Fruit fly (Drosophila melanogaster) whole organism, embryonic: ENCODE results near the gene Usp5.

Source experiments
- Awh ChIP-seq: fragments of 200-800 bp; sonication (Bioruptor generic); IDR thresholded peaks from 2 replicates; pipeline ENCODE4, ENCODE4 v1.3.6; 2022; ENCODE audit warnings: missing biosample characterization, missing genetic modification characterization
- CG10366 ChIP-seq: fragments of 200-800 bp; sonication (Bioruptor generic); IDR thresholded peaks from 2 replicates; pipeline ENCODE4 v1.3.6; 2022; ENCODE audit warnings: missing biosample characterization, missing genetic modification characterization
- CG10543 ChIP-seq: fragments of 200-800 bp; sonication (Bioruptor generic); optimal IDR thresholded peaks from 3 replicates; lab custom pipeline; 2017; ENCODE audit warnings: missing biosample characterization, mild to moderate bottlenecking, missing genetic modification characterization, moderate library complexity
- CG10959 ChIP-seq: fragments of 200-800 bp; sonication (Bioruptor generic); IDR thresholded peaks from 2 replicates; pipeline ENCODE4 v1.3.6; 2022; ENCODE audit warnings: missing biosample characterization, missing genetic modification characterization
- CG11247 ChIP-seq: fragments of 200-800 bp; sonication (Bioruptor generic); IDR thresholded peaks from 2 replicates; pipeline ENCODE4 v1.3.6; 2022; ENCODE audit warnings: missing biosample characterization, missing genetic modification characterization
- CG11723 ChIP-seq: fragments of 200-800 bp; sonication (Bioruptor generic); optimal IDR thresholded peaks from 2 replicates; lab custom pipeline; 2017; ENCODE audit warnings: missing biosample characterization, mild to moderate bottlenecking, missing genetic modification characterization
- CG14441 ChIP-seq: fragments of 200-800 bp; sonication (Bioruptor generic); IDR thresholded peaks from 2 replicates; pipeline ENCODE4 v1.3.6; 2022; ENCODE audit warnings: missing biosample characterization, missing genetic modification characterization
- CG15073 ChIP-seq: fragments of 200-800 bp; sonication (Bioruptor generic); optimal IDR thresholded peaks from 2 replicates; lab custom pipeline; 2016; ENCODE audit warnings: missing biosample characterization, missing genetic modification characterization
- CG1602 ChIP-seq: fragments of 200-800 bp; sonication (Bioruptor generic); optimal IDR thresholded peaks from 3 replicates; lab custom pipeline; 2016; ENCODE audit warnings: missing biosample characterization, missing genetic modification characterization
- CG16813 ChIP-seq: fragments of 200-800 bp; sonication (Bioruptor generic); IDR thresholded peaks from 3 replicates; pipeline ENCODE4 v1.3.6; 2022; ENCODE audit warnings: missing biosample characterization, missing genetic modification characterization; ENCODE audit not compliant: partially characterized antibody
- CG17328 ChIP-seq: fragments of 200-800 bp; sonication (Bioruptor generic); IDR thresholded peaks from 2 replicates; pipeline ENCODE4 v1.3.6; 2022; ENCODE audit warnings: missing biosample characterization, missing genetic modification characterization
- CG17612 ChIP-seq: fragments of 200-800 bp; sonication (Bioruptor generic); IDR thresholded peaks from 2 replicates; pipeline ENCODE4 v1.3.6; 2022; ENCODE audit warnings: missing biosample characterization, missing genetic modification characterization
- CG2116 ChIP-seq: fragments of 200-800 bp; sonication (Bioruptor generic); optimal IDR thresholded peaks from 3 replicates; lab custom pipeline; 2018; ENCODE audit warnings: missing biosample characterization, mild to moderate bottlenecking, missing genetic modification characterization
- CG2712 ChIP-seq: fragments of 200-800 bp; optimal IDR thresholded peaks from 3 replicates; lab custom pipeline; 2019; ENCODE audit warnings: missing biosample characterization, mild to moderate bottlenecking, missing genetic modification characterization, moderate library complexity
- CG2875 ChIP-seq: fragments of 200-800 bp; sonication (Bioruptor generic); optimal IDR thresholded peaks from 2 replicates; lab custom pipeline; 2017; ENCODE audit warnings: missing biosample characterization, mild to moderate bottlenecking, missing genetic modification characterization, missing genetic modification reagents
- CG3281 ChIP-seq: fragments of 200-800 bp; sonication (Bioruptor generic); optimal IDR thresholded peaks from 3 replicates; lab custom pipeline; 2017; ENCODE audit warnings: missing biosample characterization, mild to moderate bottlenecking, missing genetic modification characterization
- CG3847 ChIP-seq: fragments of 200-800 bp; sonication (Bioruptor generic); IDR thresholded peaks from 2 replicates; pipeline ENCODE4 v1.3.6; 2022; ENCODE audit warnings: missing biosample characterization, missing genetic modification characterization
- CG42726 ChIP-seq: fragments of 200-800 bp; sonication (Bioruptor generic); IDR thresholded peaks from 2 replicates; pipeline ENCODE4 v1.3.6; 2022; ENCODE audit warnings: missing biosample characterization, missing genetic modification characterization; ENCODE audit not compliant: partially characterized antibody
- CG7786 ChIP-seq: fragments of 200-800 bp; sonication (Bioruptor generic); optimal IDR thresholded peaks from 2 replicates; lab custom pipeline; 2016; ENCODE audit warnings: missing biosample characterization, missing genetic modification characterization
- CG8089 ChIP-seq: fragments of 200-800 bp; sonication (Bioruptor generic); optimal IDR thresholded peaks from 3 replicates; lab custom pipeline; 2016; ENCODE audit warnings: missing biosample characterization, missing genetic modification characterization
- CG8388 ChIP-seq: fragments of 200-800 bp; sonication (Bioruptor generic); optimal IDR thresholded peaks from 2 replicates; lab custom pipeline; 2019; ENCODE audit warnings: missing biosample characterization, mild to moderate bottlenecking, missing genetic modification characterization, moderate library complexity
- CG8478 ChIP-seq: fragments of >200 bp; optimal IDR thresholded peaks from 2 replicates; lab custom pipeline; 2018
- Chrac-16 ChIP-seq: fragments of 200-800 bp; sonication (Bioruptor generic); optimal IDR thresholded peaks from 3 replicates; lab custom pipeline; 2016; ENCODE audit warnings: missing biosample characterization, missing genetic modification characterization
- Gug ChIP-seq: fragments of 200-800 bp; sonication (Bioruptor generic); IDR thresholded peaks from 4 replicates; pipeline ENCODE4 v1.3.6; 2022; ENCODE audit warnings: missing biosample characterization, missing genetic modification characterization
- Lhr ChIP-seq: fragments of 200-800 bp; sonication (Bioruptor generic); optimal IDR thresholded peaks from 3 replicates; lab custom pipeline; 2017; ENCODE audit warnings: mild to moderate bottlenecking, missing biosample characterization, missing genetic modification reagents, missing genetic modification characterization
- Mad ChIP-seq: fragments of 200-800 bp; sonication (Bioruptor generic); optimal IDR thresholded peaks from 2 replicates; lab custom pipeline; 2016; ENCODE audit warnings: missing biosample characterization, missing genetic modification characterization
- NC2β ChIP-seq: fragments of 200-800 bp; sonication (Bioruptor generic); optimal IDR thresholded peaks from 2 replicates; lab custom pipeline; 2016; ENCODE audit warnings: missing biosample characterization, missing genetic modification characterization
- NK7.1 ChIP-seq: fragments of 200-800 bp; sonication (Bioruptor generic); optimal IDR thresholded peaks from 3 replicates; lab custom pipeline; 2016; ENCODE audit warnings: missing biosample characterization, missing genetic modification characterization
- Scr ChIP-seq: fragments of 200-800 bp; sonication (Bioruptor generic); IDR thresholded peaks from 2 replicates; pipeline ENCODE4 v1.3.6; 2022; ENCODE audit warnings: missing biosample characterization, missing genetic modification characterization; ENCODE audit not compliant: partially characterized antibody
- TFAM ChIP-seq: fragments of 200-800 bp; sonication (Bioruptor generic); optimal IDR thresholded peaks from 2 replicates; lab custom pipeline; 2017; ENCODE audit warnings: missing biosample characterization, missing genetic modification characterization, inconsistent platforms
- YL-1 ChIP-seq: fragments of 200-800 bp; sonication (Bioruptor generic); optimal IDR thresholded peaks from 3 replicates; lab custom pipeline; 2017; ENCODE audit warnings: missing biosample characterization, mild to moderate bottlenecking, missing genetic modification characterization
- ato ChIP-seq: fragments of 200-800 bp; sonication (Bioruptor generic); IDR thresholded peaks from 2 replicates; pipeline ENCODE4 v1.3.6; 2022; ENCODE audit warnings: missing biosample characterization, missing genetic modification characterization; ENCODE audit not compliant: partially characterized antibody
- caup ChIP-seq: fragments of 200-800 bp; sonication (Bioruptor generic); optimal IDR thresholded peaks from 3 replicates; lab custom pipeline; 2017; ENCODE audit warnings: missing biosample characterization, mild to moderate bottlenecking, missing genetic modification characterization, moderate library complexity; ENCODE audit not compliant: severe bottlenecking
- chinmo ChIP-seq: fragments of 200-800 bp; sonication (Bioruptor generic); IDR thresholded peaks from 4 replicates; pipeline ENCODE4 v1.3.6; 2022; ENCODE audit warnings: missing biosample characterization, missing genetic modification characterization; ENCODE audit not compliant: partially characterized antibody
- crc ChIP-seq: fragments of 200-800 bp; sonication (Bioruptor generic); optimal IDR thresholded peaks from 2 replicates; lab custom pipeline; 2016; ENCODE audit warnings: missing biosample characterization, missing genetic modification characterization
- dimm ChIP-seq: fragments of 200-800 bp; sonication (Bioruptor generic); IDR thresholded peaks from 2 replicates; pipeline ENCODE4 v1.3.6; 2022; ENCODE audit warnings: missing biosample characterization, missing genetic modification characterization
- dmrt99B ChIP-seq: fragments of 200-800 bp; sonication (Bioruptor generic); optimal IDR thresholded peaks from 2 replicates; lab custom pipeline; 2018; ENCODE audit warnings: missing biosample characterization, mild to moderate bottlenecking, missing genetic modification characterization, moderate library complexity
- dysf ChIP-seq: fragments of 200-800 bp; sonication (Bioruptor generic); IDR thresholded peaks from 3 replicates; pipeline ENCODE4 v1.3.6; 2022; ENCODE audit warnings: missing biosample characterization, missing genetic modification characterization
- exex ChIP-seq: fragments of 200-800 bp; sonication (Bioruptor generic); optimal IDR thresholded peaks from 4 replicates; lab custom pipeline; 2018; ENCODE audit warnings: missing biosample characterization, mild to moderate bottlenecking, missing genetic modification characterization, moderate library complexity
- kah ChIP-seq: fragments of 200-800 bp; sonication (Bioruptor generic); optimal IDR thresholded peaks from 2 replicates; lab custom pipeline; 2018; ENCODE audit warnings: missing biosample characterization, mild to moderate bottlenecking, missing genetic modification characterization
- mam ChIP-seq: fragments of 200-800 bp; sonication (Bioruptor generic); optimal IDR thresholded peaks from 3 replicates; lab custom pipeline; 2016; ENCODE audit warnings: missing biosample characterization, missing genetic modification characterization
- nmo ChIP-seq: fragments of 200-800 bp; sonication (Bioruptor generic); optimal IDR thresholded peaks from 2 replicates; lab custom pipeline; 2018; ENCODE audit warnings: missing biosample characterization, mild to moderate bottlenecking, missing genetic modification characterization, moderate library complexity
- onecut ChIP-seq: fragments of 200-800 bp; sonication (Bioruptor generic); IDR thresholded peaks from 2 replicates; pipeline ENCODE4 v1.3.6; 2022; ENCODE audit warnings: missing biosample characterization, missing genetic modification characterization
- pita ChIP-seq: fragments of 200-800 bp; sonication (Bioruptor generic); optimal IDR thresholded peaks from 2 replicates; lab custom pipeline; 2017; ENCODE audit warnings: missing biosample characterization, mild to moderate bottlenecking, missing genetic modification characterization
- pnt ChIP-seq: fragments of 200-800 bp; sonication (Bioruptor generic); optimal IDR thresholded peaks from 3 replicates; lab custom pipeline; 2016; ENCODE audit warnings: missing biosample characterization, missing genetic modification characterization
- scrt ChIP-seq: fragments of 200-800 bp; sonication (Bioruptor generic); optimal IDR thresholded peaks from 2 replicates; lab custom pipeline; 2018; ENCODE audit warnings: missing biosample characterization, mild to moderate bottlenecking, missing genetic modification characterization, moderate library complexity
- stc ChIP-seq: fragments of 200-800 bp; sonication (Bioruptor generic); IDR thresholded peaks from 2 replicates; pipeline ENCODE4 v1.3.6; 2022; ENCODE audit warnings: missing biosample characterization, missing genetic modification characterization
- tll ChIP-seq, 2 experiments: fragments of 200-800 bp in 1 of 2; fragments of >200 bp in 1 of 2; sonication (Bioruptor generic) in 1 of 2; optimal IDR thresholded peaks; 2 replicates each; lab custom pipeline; 2017 to 2019; ENCODE audit warnings: missing biosample characterization in 2 of 2, missing genetic modification characterization in 2 of 2, mild to moderate bottlenecking in 1 of 2, moderate library complexity in 1 of 2
- tx ChIP-seq: fragments of 200-800 bp; sonication (Bioruptor generic); optimal IDR thresholded peaks from 2 replicates; lab custom pipeline; 2016; ENCODE audit warnings: missing biosample characterization, missing genetic modification characterization
- unpg ChIP-seq: fragments of 200-800 bp; sonication (Bioruptor generic); optimal IDR thresholded peaks from 3 replicates; lab custom pipeline; 2018; ENCODE audit warnings: missing biosample characterization, mild to moderate bottlenecking, missing genetic modification characterization, moderate library complexity
- zen2 ChIP-seq: fragments of 200-800 bp; sonication (Bioruptor generic); IDR thresholded peaks from 3 replicates; pipeline ENCODE4 v1.3.6; 2022; ENCODE audit warnings: missing biosample characterization, missing genetic modification characterization; ENCODE audit not compliant: partially characterized antibody

Usp5 gene

DNA sequence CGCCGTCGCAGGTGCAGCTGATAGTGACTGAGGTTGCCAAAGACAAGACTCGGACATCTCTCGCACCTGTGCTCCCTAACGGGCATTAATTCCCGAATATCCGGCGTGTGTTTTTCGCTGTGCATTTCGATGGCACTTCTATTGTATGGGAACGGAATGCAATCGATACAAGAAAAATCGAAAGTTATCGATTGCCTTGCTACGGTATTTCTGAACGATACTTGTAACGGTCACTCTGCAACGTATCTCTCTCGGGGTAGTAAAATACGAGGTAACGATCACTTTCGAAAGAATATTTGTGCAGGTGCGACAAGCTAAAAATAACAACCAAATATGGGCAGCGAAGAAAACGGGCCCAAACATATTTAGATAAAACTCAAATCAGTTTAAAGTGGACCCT lies 16.8 kb upstream of the Usp5 start, which contains the start of gene CG32280 (continued):
- TF ChIP-seq CG16813 (GFP tag; lab: Robert Waterston, UW) = peak; percentile 82
- no peak for TF ChIP-seq CG8388
- peak; percentile 48 for TF ChIP-seq mam (GFP tag; lab: Kevin White, UChicago)
- TF ChIP-seq dmrt99B (tag; lab: Kevin White, UChicago) = no peak
- TF ChIP-seq Chrac-16 (GFP tag; lab: Kevin White, UChicago) = no peak
- peak; percentile 24 for TF ChIP-seq CG3281 (GFP tag; lab: Kevin White, UChicago)
- TF ChIP-seq nmo (GFP tag; lab: Kevin White, UChicago) = peak; percentile 38
- peak; percentile 76 for TF ChIP-seq CG2116 (GFP tag; lab: Kevin White, UChicago)
- peak; percentile 84 for TF ChIP-seq Scr
- no peak for TF ChIP-seq Lhr (GFP tag; lab: Kevin White, UChicago)
- TF ChIP-seq CG8089 (GFP tag; lab: Kevin White, UChicago) = no peak
- peak; percentile 10 for TF ChIP-seq Mad (GFP tag; lab: Kevin White, UChicago)
- no peak for TF ChIP-seq CG10366 (GFP tag; lab: Robert Waterston, UW)
- no peak for TF ChIP-seq CG17328
- no peak for TF ChIP-seq CG7786 (GFP tag; lab: Kevin White, UChicago)
- TF ChIP-seq Awh = no peak
- no peak for TF ChIP-seq tll (GFP tag; optimal IDR thresholded peaks at IDR 0.05; lab: Kevin White, UChicago)
- TF ChIP-seq chinmo (GFP tag; lab: Robert Waterston, UW) = peak; percentile 92; the same call in 3 of the 4 replicates
- TF ChIP-seq caup (GFP tag; lab: Kevin White, UChicago) = peak; percentile 50
- TF ChIP-seq TFAM = no peak
- TF ChIP-seq scrt (GFP tag; lab: Kevin White, UChicago) = no peak
- TF ChIP-seq tx (GFP tag; lab: Kevin White, UChicago) = no peak
- peak; percentile 45; the same call in 2 of the 4 replicates for TF ChIP-seq Gug (GFP tag; lab: Robert Waterston, UW)
- no peak for TF ChIP-seq CG2875
- TF ChIP-seq YL-1 = peak; percentile 24
- no peak for TF ChIP-seq CG11247
- no peak for TF ChIP-seq pnt
- TF ChIP-seq CG15073 (GFP tag; lab: Kevin White, UChicago) = no peak
- TF ChIP-seq CG10959 (GFP tag; lab: Robert Waterston, UW) = no peak
- TF ChIP-seq dimm (GFP tag; lab: Robert Waterston, UW) = no peak
- no peak; the same call in 1 of the 2 replicates for TF ChIP-seq onecut (GFP tag; lab: Robert Waterston, UW)
- TF ChIP-seq kah (GFP tag; lab: Kevin White, UChicago) = no peak
- no peak for TF ChIP-seq pita (GFP tag; lab: Kevin White, UChicago)
- peak; percentile 85 for TF ChIP-seq ato (GFP tag; lab: Robert Waterston, UW)
- TF ChIP-seq CG2712 (tag; lab: Kevin White, UChicago) = peak; percentile 49
- TF ChIP-seq CG14441 (GFP tag; lab: Robert Waterston, UW) = peak; percentile 46; the same call in 1 of the 2 replicates
- no peak for TF ChIP-seq CG17612
- TF ChIP-seq NK7.1 = no peak
- TF ChIP-seq CG8478 = no peak
- no peak for TF ChIP-seq CG1602 (GFP tag; lab: Kevin White, UChicago)
- peak; percentile 20 for TF ChIP-seq unpg (GFP tag; lab: Kevin White, UChicago)
- peak; percentile 33 for TF ChIP-seq NC2β
- no peak for TF ChIP-seq stc (GFP tag; lab: Robert Waterston, UW)
- TF ChIP-seq dysf (GFP tag; lab: Robert Waterston, UW) = peak; percentile 35; the same call in 1 of the 3 replicates
- peak; percentile 92 for TF ChIP-seq zen2 (GFP tag; lab: Robert Waterston, UW)
- TF ChIP-seq CG10543 = peak; percentile 10
- TF ChIP-seq CG11723 = no peak
- TF ChIP-seq CG42726 (GFP tag; lab: Robert Waterston, UW) = peak; percentile 76; the same call in 1 of the 2 replicates
- TF ChIP-seq CG3847 (GFP tag; lab: Robert Waterston, UW) = peak; percentile 41; the same call in 1 of the 2 replicates
- TF ChIP-seq exex = no peak
- no peak for TF ChIP-seq crc (GFP tag; lab: Kevin White, UChicago)
